Worm (Caenorhabditis elegans) whole organism, young adult: ENCODE data around the gene R13D11.1.

Experiments
- ets-4 ChIP-seq: fragments of 200-800 bp; sonication (Bioruptor generic); optimal IDR thresholded peaks from 2 replicates; lab custom pipeline; 2018; ENCODE audit warnings: mild to moderate bottlenecking, missing genetic modification characterization, missing compliant biosample characterization
- sea-2 ChIP-seq: fragments of 200-800 bp; sonication (Bioruptor generic); IDR thresholded peaks from 2 replicates; pipeline ENCODE4 v1.3.6; 2022; ENCODE audit warnings: missing genetic modification characterization, missing compliant biosample characterization

- TF ChIP-seq ets-4 (GFP tag; lab: Kevin White, UChicago) (no peak), sea-2 (GFP tag; lab: Robert Waterston, UW) (no peak)
Measured at ce11 chrV:810281-810862, 6.9 kb upstream of the R13D11.1 start, which contains the start of gene R13D11.4.
